Worm (Caenorhabditis elegans) whole organism, L3 larva: ENCODE data around the gene T13C5.3.

ENCODE experiments used
- ZK546.5 ChIP-seq: sonication (generic microtip); optimal IDR thresholded peaks from 2 replicates; lab custom pipeline; 2017; ENCODE audit warnings: missing biosample characterization, missing genetic modification characterization
- ceh-28 ChIP-seq: fragments of 150-350 bp; optimal IDR thresholded peaks from 2 replicates; lab custom pipeline; 2014; ENCODE audit warnings: missing biosample characterization, missing genetic modification reagents, missing genetic modification characterization
- daf-12 ChIP-seq: fragments of 150-350 bp; optimal IDR thresholded peaks from 2 replicates; lab custom pipeline; 2014; ENCODE audit warnings: missing biosample characterization, missing genetic modification reagents, missing genetic modification characterization
- egl-5 ChIP-seq: fragments of 150-350 bp; optimal IDR thresholded peaks from 2 replicates; lab custom pipeline; 2017; ENCODE audit warnings: missing biosample characterization, missing genetic modification reagents, missing genetic modification characterization, inconsistent platforms
- lin-15B ChIP-seq: fragments of 150-350 bp; optimal IDR thresholded peaks from 2 replicates; lab custom pipeline; 2014; ENCODE audit warnings: missing biosample characterization, missing genetic modification characterization
- mdl-1 ChIP-seq: fragments of 150-350 bp; optimal IDR thresholded peaks from 2 replicates; lab custom pipeline; 2014; ENCODE audit warnings: missing biosample characterization, missing genetic modification characterization
- nhr-11 ChIP-seq: fragments of 150-350 bp; optimal IDR thresholded peaks from 2 replicates; lab custom pipeline; 2014; ENCODE audit warnings: missing biosample characterization, missing genetic modification characterization
- nhr-12 ChIP-seq: fragments of 150-350 bp; optimal IDR thresholded peaks from 2 replicates; lab custom pipeline; 2014; ENCODE audit warnings: missing biosample characterization, missing genetic modification characterization
- nhr-77 ChIP-seq: fragments of 150-350 bp; optimal IDR thresholded peaks from 2 replicates; lab custom pipeline; 2014; ENCODE audit warnings: missing biosample characterization, missing genetic modification characterization
- pqm-1 ChIP-seq: fragments of 150-350 bp; optimal IDR thresholded peaks from 2 replicates; lab custom pipeline; 2017; ENCODE audit warnings: missing biosample characterization, missing genetic modification characterization, inconsistent platforms
- sea-2 ChIP-seq: fragments of 150-350 bp; sonication (generic microtip); optimal IDR thresholded peaks from 4 replicates; lab custom pipeline; 2014; ENCODE audit warnings: missing biosample characterization, missing genetic modification reagents, missing genetic modification characterization
- skn-1 ChIP-seq: fragments of 150-350 bp; optimal IDR thresholded peaks from 2 replicates; lab custom pipeline; 2014; ENCODE audit warnings: missing biosample characterization, missing genetic modification characterization
- tbx-2 ChIP-seq: sonication (generic microtip); optimal IDR thresholded peaks from 2 replicates; lab custom pipeline; 2016; ENCODE audit warnings: mild to moderate bottlenecking, missing genetic modification characterization, missing compliant biosample characterization
- ztf-11 ChIP-seq: fragments of 150-350 bp; optimal IDR thresholded peaks from 2 replicates; lab custom pipeline; 2014; ENCODE audit warnings: missing biosample characterization, missing genetic modification characterization

- TF ChIP-seq egl-5 (tag; lab: Kevin White, UChicago) (no peak), nhr-11 (tag; lab: Kevin White, UChicago) (no peak), pqm-1 (peak; percentile 42), tbx-2 (tag; lab: Kevin White, UChicago) (no peak), nhr-77 (tag; lab: Kevin White, UChicago) (no peak), ztf-11 (tag; lab: Kevin White, UChicago) (no peak), mdl-1 (tag; lab: Kevin White, UChicago) (no peak), nhr-12 (tag; lab: Kevin White, UChicago) (no peak), ZK546.5 (tag; lab: Kevin White, UChicago) (no peak), sea-2 (GFP tag; lab: Kevin White, UChicago) (no peak), lin-15B (tag; lab: Kevin White, UChicago) (no peak), skn-1 (no peak), ceh-28 (tag; lab: Kevin White, UChicago) (no peak), daf-12 (no peak)
These were observed 9.1 kb upstream of the T13C5.3 start, which contains the start of gene T25B2.2 for ce11 chrX:6169252-6169651.
